Worm (Caenorhabditis elegans) whole organism, midembryonic: ENCODE results near the gene enu-3.5.

ENCODE experiments used
- cog-1 ChIP-seq: sonication (generic microtip); optimal IDR thresholded peaks from 2 replicates; lab custom pipeline; 2016; ENCODE audit warnings: missing genetic modification characterization, missing compliant biosample characterization
- flt-1 ChIP-seq: fragments of 200-800 bp; sonication (Bioruptor generic); IDR thresholded peaks from 2 replicates; pipeline ENCODE4 v1.3.6; 2022; ENCODE audit warnings: missing genetic modification characterization, missing compliant biosample characterization

DNA sequence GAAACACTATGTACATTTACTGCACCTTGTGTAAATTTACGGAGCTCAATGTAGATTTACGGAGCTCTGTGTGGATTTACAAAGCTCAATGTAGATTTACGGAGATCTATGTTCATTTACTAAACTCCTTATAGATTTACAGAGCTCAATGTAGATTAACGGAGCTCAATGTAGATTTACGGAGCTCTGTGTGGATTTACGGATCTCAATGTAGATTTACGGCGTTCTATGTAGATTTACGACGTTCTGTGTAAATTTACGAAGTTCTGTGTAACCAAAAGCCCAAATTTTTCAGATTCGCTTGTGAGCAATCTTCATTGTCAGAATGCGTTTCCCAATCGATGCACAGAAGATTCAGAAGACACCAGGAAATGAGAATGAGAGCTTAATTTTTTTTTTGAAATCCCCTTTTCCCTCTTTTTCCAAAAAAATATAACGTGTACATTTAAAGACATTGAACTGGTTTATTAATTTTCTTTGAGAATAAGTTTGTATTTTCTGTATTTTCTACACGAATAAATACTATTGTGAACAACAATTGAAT, 41.2 kb upstream of the enu-3.5 start:
- no peak for TF ChIP-seq flt-1 (GFP tag; lab: Robert Waterston, UW)
- TF ChIP-seq cog-1 (tag; lab: Kevin White, UChicago): no peak
